Fruit fly (Drosophila melanogaster) whole organism, embryonic: ENCODE results near the gene CG45105.
A peak's percentile ranks its signal among the peaks of the same experiment; 100 is the strongest.

Experiments used
- Awh ChIP-seq: fragments of 200-800 bp; sonication (Bioruptor generic); IDR thresholded peaks from 2 replicates; pipeline ENCODE4, ENCODE4 v1.3.6; 2022; ENCODE audit warnings: missing biosample characterization, missing genetic modification characterization
- BEAF-32 ChIP-seq: fragments of 200-800 bp; sonication (Bioruptor generic); optimal IDR thresholded peaks from 3 replicates; lab custom pipeline; 2017; ENCODE audit warnings: missing biosample characterization, missing genetic modification characterization, mild to moderate bottlenecking, moderate library complexity, missing genetic modification reagents
- Bdp1 ChIP-seq: fragments of 200-800 bp; sonication (Bioruptor generic); optimal IDR thresholded peaks from 3 replicates; lab custom pipeline; 2016; ENCODE audit warnings: missing biosample characterization, missing genetic modification characterization
- CG10366 ChIP-seq: fragments of 200-800 bp; sonication (Bioruptor generic); IDR thresholded peaks from 2 replicates; pipeline ENCODE4 v1.3.6; 2022; ENCODE audit warnings: missing biosample characterization, missing genetic modification characterization
- CG10543 ChIP-seq: fragments of 200-800 bp; sonication (Bioruptor generic); optimal IDR thresholded peaks from 3 replicates; lab custom pipeline; 2017; ENCODE audit warnings: missing biosample characterization, mild to moderate bottlenecking, missing genetic modification characterization, moderate library complexity
- CG11398 ChIP-seq: fragments of 200-800 bp; sonication (Bioruptor generic); optimal IDR thresholded peaks from 2 replicates; lab custom pipeline; 2016; ENCODE audit warnings: missing biosample characterization, missing genetic modification characterization
- CG12236 ChIP-seq: fragments of 200-800 bp; sonication (Bioruptor generic); optimal IDR thresholded peaks from 2 replicates; lab custom pipeline; 2016; ENCODE audit warnings: missing biosample characterization, missing genetic modification characterization
- CG14050 ChIP-seq: fragments of 200-800 bp; sonication (Bioruptor generic); IDR thresholded peaks from 3 replicates; pipeline ENCODE4 v1.3.6; 2022; ENCODE audit warnings: missing biosample characterization, missing genetic modification characterization
- CG14441 ChIP-seq: fragments of 200-800 bp; sonication (Bioruptor generic); IDR thresholded peaks from 2 replicates; pipeline ENCODE4 v1.3.6; 2022; ENCODE audit warnings: missing biosample characterization, missing genetic modification characterization
- CG14860 ChIP-seq: fragments of 200-800 bp; sonication (Bioruptor generic); IDR thresholded peaks from 3 replicates; pipeline ENCODE4 v1.3.6; 2022; ENCODE audit warnings: missing biosample characterization, missing genetic modification characterization; ENCODE audit not compliant: partially characterized antibody
- CG14965 ChIP-seq: fragments of 200-800 bp; sonication (Bioruptor generic); optimal IDR thresholded peaks from 2 replicates; lab custom pipeline; 2016; ENCODE audit warnings: missing biosample characterization, missing genetic modification characterization, borderline replicate concordance
- CG17829 ChIP-seq: fragments of 200-800 bp; optimal IDR thresholded peaks from 2 replicates; lab custom pipeline; 2019; ENCODE audit warnings: missing biosample characterization, mild to moderate bottlenecking, missing genetic modification characterization, moderate library complexity
- CG17912 ChIP-seq: fragments of 200-800 bp; sonication (Bioruptor generic); optimal IDR thresholded peaks from 2 replicates; lab custom pipeline; 2018; ENCODE audit warnings: missing biosample characterization, mild to moderate bottlenecking, missing genetic modification characterization
- CG2875 ChIP-seq: fragments of 200-800 bp; sonication (Bioruptor generic); optimal IDR thresholded peaks from 2 replicates; lab custom pipeline; 2017; ENCODE audit warnings: missing biosample characterization, mild to moderate bottlenecking, missing genetic modification characterization, missing genetic modification reagents
- CG2889 ChIP-seq: fragments of 200-800 bp; sonication (Bioruptor generic); IDR thresholded peaks from 3 replicates; pipeline ENCODE4 v1.3.6; 2022; ENCODE audit warnings: missing biosample characterization, missing genetic modification characterization
- CG31224 ChIP-seq: fragments of 200-800 bp; sonication (Bioruptor generic); IDR thresholded peaks from 2 replicates; pipeline ENCODE4 v1.3.6; 2022; ENCODE audit warnings: missing biosample characterization, missing genetic modification characterization
- CG7928 ChIP-seq: fragments of 200-800 bp; sonication (Bioruptor generic); optimal IDR thresholded peaks from 2 replicates; lab custom pipeline; 2017; ENCODE audit warnings: missing biosample characterization, mild to moderate bottlenecking, missing genetic modification characterization
- CG9876 ChIP-seq: fragments of 200-800 bp; sonication (Bioruptor generic); optimal IDR thresholded peaks from 2 replicates; lab custom pipeline; 2016; ENCODE audit warnings: missing biosample characterization, missing genetic modification characterization
- CG9932 ChIP-seq: fragments of 200-800 bp; sonication (Bioruptor generic); IDR thresholded peaks from 2 replicates; pipeline ENCODE4 v1.3.6; 2022; ENCODE audit warnings: missing biosample characterization, missing genetic modification characterization
- D19B ChIP-seq: fragments of 200-800 bp; sonication (Bioruptor generic); optimal IDR thresholded peaks from 2 replicates; lab custom pipeline; 2017; ENCODE audit warnings: missing biosample characterization, mild to moderate bottlenecking, missing genetic modification characterization
- Dip3 ChIP-seq: fragments of 200-800 bp; sonication (Bioruptor generic); optimal IDR thresholded peaks from 3 replicates; lab custom pipeline; 2016; ENCODE audit warnings: missing biosample characterization, missing genetic modification characterization
- Dp ChIP-seq: fragments of 200-800 bp; sonication (Bioruptor generic); optimal IDR thresholded peaks from 2 replicates; lab custom pipeline; 2018; ENCODE audit warnings: missing biosample characterization, mild to moderate bottlenecking, missing genetic modification characterization, moderate library complexity
- E2f1 ChIP-seq: fragments of 200-800 bp; sonication (Bioruptor generic); IDR thresholded peaks from 2 replicates; pipeline ENCODE4 v1.3.6; 2022; ENCODE audit warnings: missing biosample characterization, missing genetic modification characterization
- H2.0 ChIP-seq: fragments of 200-800 bp; sonication (Bioruptor generic); IDR thresholded peaks from 2 replicates; pipeline ENCODE4 v1.3.6; 2022; ENCODE audit warnings: missing biosample characterization, missing genetic modification characterization
- Hr51 ChIP-seq, 2 experiments: fragments of 200-800 bp; sonication (Bioruptor generic); optimal IDR thresholded peaks; 2 replicates in 1 of 2; 3 replicates in 1 of 2; lab custom pipeline; 2016 to 2018; ENCODE audit warnings: missing biosample characterization in 2 of 2, missing genetic modification characterization in 2 of 2, mild to moderate bottlenecking in 1 of 2, moderate library complexity in 1 of 2
- Meics ChIP-seq: fragments of 200-800 bp; sonication (Bioruptor generic); optimal IDR thresholded peaks from 2 replicates; lab custom pipeline; 2017; ENCODE audit warnings: missing biosample characterization, mild to moderate bottlenecking, missing genetic modification characterization
- Mes4 ChIP-seq: fragments of 200-800 bp; sonication (Bioruptor generic); optimal IDR thresholded peaks from 2 replicates; lab custom pipeline; 2016; ENCODE audit warnings: missing biosample characterization, missing genetic modification characterization
- NFAT ChIP-seq: fragments of 200-800 bp; sonication (Bioruptor generic); IDR thresholded peaks from 2 replicates; pipeline ENCODE4 v1.3.6; 2022; ENCODE audit warnings: missing biosample characterization, missing genetic modification characterization
- Trl ChIP-seq, 3 experiments: fragments of >200 bp in 2 of 3; fragments of 200-800 bp in 1 of 3; sonication (Bioruptor generic) in 1 of 3; optimal IDR thresholded peaks; 2 replicates in 1 of 3; 3 replicates in 2 of 3; lab custom pipeline; 2016 to 2017; ENCODE audit warnings: missing biosample characterization in 1 of 3, missing genetic modification characterization in 1 of 3
- Xbp1 ChIP-seq: fragments of 200-800 bp; sonication (Bioruptor generic); optimal IDR thresholded peaks from 3 replicates; lab custom pipeline; 2016; ENCODE audit warnings: missing biosample characterization, mild to moderate bottlenecking, missing genetic modification characterization
- aop ChIP-seq: fragments of 200-800 bp; sonication (Bioruptor generic); IDR thresholded peaks from 2 replicates; pipeline ENCODE4 v1.3.6; 2022; ENCODE audit warnings: missing biosample characterization, missing genetic modification characterization
- ara ChIP-seq: fragments of 200-800 bp; sonication (Bioruptor generic); IDR thresholded peaks from 2 replicates; pipeline ENCODE4 v1.3.6; 2022; ENCODE audit warnings: missing biosample characterization, missing genetic modification characterization
- cad ChIP-seq: fragments of >200 bp; optimal IDR thresholded peaks from 2 replicates; lab custom pipeline; 2017; ENCODE audit warnings: missing biosample characterization, missing genetic modification characterization
- cas ChIP-seq: fragments of 200-800 bp; sonication (Bioruptor generic); IDR thresholded peaks from 2 replicates; pipeline ENCODE4 v1.3.6; 2022; ENCODE audit warnings: missing biosample characterization, missing genetic modification characterization
- da ChIP-seq: fragments of 200-800 bp; sonication (Bioruptor generic); optimal IDR thresholded peaks from 2 replicates; lab custom pipeline; 2016; ENCODE audit warnings: missing biosample characterization, missing genetic modification characterization
- danr ChIP-seq: fragments of 200-800 bp; sonication (Bioruptor generic); IDR thresholded peaks from 2 replicates; pipeline ENCODE4 v1.3.6; 2022; ENCODE audit warnings: missing biosample characterization, missing genetic modification characterization
- dimm ChIP-seq: fragments of 200-800 bp; sonication (Bioruptor generic); IDR thresholded peaks from 2 replicates; pipeline ENCODE4 v1.3.6; 2022; ENCODE audit warnings: missing biosample characterization, missing genetic modification characterization
- hb ChIP-seq: fragments of 200-800 bp; sonication (Bioruptor generic); IDR thresholded peaks from 3 replicates; pipeline ENCODE4 v1.3.6; 2022; ENCODE audit warnings: missing biosample characterization, missing genetic modification characterization; ENCODE audit not compliant: partially characterized antibody
- ind ChIP-seq: fragments of 200-800 bp; sonication (Bioruptor generic); optimal IDR thresholded peaks from 3 replicates; lab custom pipeline; 2016; ENCODE audit warnings: missing biosample characterization, missing genetic modification characterization
- lab ChIP-seq: fragments of 200-800 bp; sonication (Bioruptor generic); optimal IDR thresholded peaks from 3 replicates; lab custom pipeline; 2017; ENCODE audit warnings: missing biosample characterization, missing genetic modification characterization, mild to moderate bottlenecking, moderate library complexity, missing genetic modification reagents
- mld ChIP-seq: fragments of 200-800 bp; sonication (Bioruptor generic); IDR thresholded peaks from 3 replicates; pipeline ENCODE4 v1.3.6; 2022; ENCODE audit warnings: missing biosample characterization, missing genetic modification characterization; ENCODE audit not compliant: partially characterized antibody
- oc ChIP-seq: fragments of 200-800 bp; sonication (Bioruptor generic); optimal IDR thresholded peaks from 2 replicates; lab custom pipeline; 2018; ENCODE audit warnings: missing biosample characterization, mild to moderate bottlenecking, missing genetic modification characterization, moderate library complexity
- pho ChIP-seq: fragments of 200-800 bp; sonication (Bioruptor generic); optimal IDR thresholded peaks from 2 replicates; lab custom pipeline; 2016; ENCODE audit warnings: missing biosample characterization, missing genetic modification characterization
- phol ChIP-seq: fragments of 200-800 bp; sonication (Bioruptor generic); optimal IDR thresholded peaks from 3 replicates; lab custom pipeline; 2018; ENCODE audit warnings: missing biosample characterization, mild to moderate bottlenecking, missing genetic modification characterization, moderate library complexity
- pros ChIP-seq: fragments of 200-800 bp; sonication (Bioruptor generic); optimal IDR thresholded peaks from 3 replicates; lab custom pipeline; 2019; ENCODE audit warnings: missing biosample characterization, mild to moderate bottlenecking, missing genetic modification characterization, moderate library complexity
- sc ChIP-seq, 3 experiments: fragments of >200 bp in 2 of 3; fragments of 200-800 bp in 1 of 3; sonication (Bioruptor generic) in 1 of 3; optimal IDR thresholded peaks; 2 replicates in 2 of 3; 3 replicates in 1 of 3; lab custom pipeline; 2017; ENCODE audit warnings: mild to moderate bottlenecking in 1 of 3, missing biosample characterization in 1 of 3, missing genetic modification characterization in 1 of 3, missing genetic modification reagents in 1 of 3
- sd ChIP-seq: fragments of 200-800 bp; sonication (Bioruptor generic); optimal IDR thresholded peaks from 3 replicates; lab custom pipeline; 2018; ENCODE audit warnings: missing biosample characterization, mild to moderate bottlenecking, missing genetic modification characterization, moderate library complexity
- so ChIP-seq: fragments of 200-800 bp; sonication (Bioruptor generic); IDR thresholded peaks from 3 replicates; pipeline ENCODE4 v1.3.6; 2022; ENCODE audit warnings: missing biosample characterization, missing genetic modification characterization
- trh ChIP-seq: fragments of 200-800 bp; sonication (Bioruptor generic); optimal IDR thresholded peaks from 2 replicates; lab custom pipeline; 2016; ENCODE audit warnings: missing biosample characterization, missing genetic modification characterization
- tx ChIP-seq: fragments of 200-800 bp; sonication (Bioruptor generic); optimal IDR thresholded peaks from 2 replicates; lab custom pipeline; 2016; ENCODE audit warnings: missing biosample characterization, missing genetic modification characterization

Gene CG45105

dm6 chr3R:15933609-15934232, 15.9 kb upstream of the CG45105 start, which contains the start of the genes CG5478 and blp (continued):
- TF ChIP-seq trh (no peak), CG2875 (GFP tag; lab: Kevin White, UChicago) (no peak), CG31224 (GFP tag; lab: Robert Waterston, UW) (no peak), CG10366 (GFP tag; lab: Robert Waterston, UW) (no peak), lab (GFP tag; lab: Kevin White, UChicago) (no peak), CG17829 (tag; lab: Kevin White, UChicago) (peak; percentile 21), Meics (GFP tag; lab: Kevin White, UChicago) (no peak), phol (tag; lab: Kevin White, UChicago) (peak; percentile 2), ind (GFP tag; lab: Kevin White, UChicago) (no peak), danr (GFP tag; lab: Robert Waterston, UW) (no peak), Dp (GFP tag; lab: Kevin White, UChicago) (peak; percentile 88), da (GFP tag; lab: Kevin White, UChicago) (no peak), Dip3 (GFP tag; lab: Kevin White, UChicago) (no peak), CG9932 (GFP tag; lab: Robert Waterston, UW) (no peak), sd (peak; percentile 49), mld (GFP tag; lab: Robert Waterston, UW) (peak; percentile 66; the same call in 2 of the 3 replicates), hb (peak; percentile 94), CG14050 (GFP tag; lab: Robert Waterston, UW) (no peak), pho (GFP tag; lab: Kevin White, UChicago) (no peak), D19B (GFP tag; lab: Kevin White, UChicago) (no peak), cad (GFP tag; lab: Kevin White, UChicago) (no peak), Trl (optimal IDR thresholded peaks at IDR 0.05; lab: Kevin White, UChicago) (no peak), Trl (GFP tag; optimal IDR thresholded peaks at IDR 0.05; lab: Kevin White, UChicago) (no peak), CG10543 (GFP tag; lab: Kevin White, UChicago) (no peak), CG2889 (GFP tag; lab: Robert Waterston, UW) (no peak), CG9876 (GFP tag; lab: Kevin White, UChicago) (no peak), ara (GFP tag; lab: Robert Waterston, UW) (no peak), Bdp1 (no peak), oc (tag; lab: Kevin White, UChicago) (no peak), BEAF-32 (GFP tag; lab: Kevin White, UChicago) (peak; percentile 81), pros (no peak), Awh (GFP tag; lab: Robert Waterston, UW) (no peak), CG11398 (GFP tag; lab: Kevin White, UChicago) (no peak), CG14965 (GFP tag; lab: Kevin White, UChicago) (no peak), aop (GFP tag; lab: Robert Waterston, UW) (no peak), sc (optimal IDR thresholded peaks at IDR 0.05; lab: Kevin White, UChicago) (no peak), sc (GFP tag; optimal IDR thresholded peaks at IDR 0.05; lab: Kevin White, UChicago) (no peak), dimm (GFP tag; lab: Robert Waterston, UW) (no peak), cas (no peak), CG17912 (GFP tag; lab: Kevin White, UChicago) (no peak), NFAT (no peak), CG12236 (GFP tag; lab: Kevin White, UChicago) (no peak), tx (GFP tag; lab: Kevin White, UChicago) (no peak), Xbp1 (GFP tag; lab: Kevin White, UChicago) (no peak), CG14860 (GFP tag; lab: Robert Waterston, UW) (peak; percentile 92), H2.0 (GFP tag; lab: Robert Waterston, UW) (no peak), Mes4 (GFP tag; lab: Kevin White, UChicago) (no peak), CG7928 (GFP tag; lab: Kevin White, UChicago) (no peak), Hr51 (GFP tag; optimal IDR thresholded peaks at IDR 0.05; lab: Kevin White, UChicago) (no peak), so (GFP tag; lab: Robert Waterston, UW) (no peak; the same call in 2 of the 3 replicates), CG14441 (GFP tag; lab: Robert Waterston, UW) (no peak), E2f1 (GFP tag; lab: Robert Waterston, UW) (no peak)
